Worm (Caenorhabditis elegans): ENCODE measurements around the gene K09F6.7.

Gene K09F6.7

DNA sequence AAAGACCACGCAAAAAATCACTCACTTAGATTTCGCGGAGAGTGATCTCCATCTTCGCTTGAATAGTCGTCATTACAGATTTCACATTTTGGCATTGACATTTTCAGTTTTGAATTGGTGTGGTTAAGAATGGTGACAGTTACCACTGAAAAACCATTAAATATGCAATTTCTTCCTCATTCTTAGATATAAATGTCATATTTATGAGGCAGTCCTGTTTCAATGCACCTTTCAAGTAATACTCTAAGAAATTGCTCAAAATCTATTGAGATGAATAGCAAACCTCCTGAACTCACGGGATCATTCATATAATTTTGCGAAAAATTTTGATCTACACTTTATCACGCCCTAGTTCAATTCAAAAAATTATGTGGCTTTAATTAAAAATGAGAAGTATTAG is at the start of gene K09F6.7:
TSS of gene K09F6.7 (minus strand) at position 101 of the 400 bp plus-strand sequence.
- TF ChIP-seq pag-3 (tag; optimal IDR thresholded peaks at IDR 0.05; ENCODE audit: borderline replicate concordance): no peak
- no peak for TF ChIP-seq unc-3 (GFP tag; conservative IDR thresholded peaks at IDR 0.05)
- TF ChIP-seq unc-3 (tag; optimal IDR thresholded peaks at IDR 0.05): no peak
- no peak for TF ChIP-seq ceh-18 (tag; optimal IDR thresholded peaks at IDR 0.05)
- TF ChIP-seq madf-2 (tag; optimal IDR thresholded peaks at IDR 0.05): no peak
- TF ChIP-seq tbx-2 (tag; optimal IDR thresholded peaks at IDR 0.05): no peak
- no peak for TF ChIP-seq sox-4 (tag; optimal IDR thresholded peaks at IDR 0.05)
- no peak for TF ChIP-seq Y22D7AL.16 (tag; optimal IDR thresholded peaks at IDR 0.05)
- TF ChIP-seq nhr-232 (tag; optimal IDR thresholded peaks at IDR 0.05): no peak

DNA sequence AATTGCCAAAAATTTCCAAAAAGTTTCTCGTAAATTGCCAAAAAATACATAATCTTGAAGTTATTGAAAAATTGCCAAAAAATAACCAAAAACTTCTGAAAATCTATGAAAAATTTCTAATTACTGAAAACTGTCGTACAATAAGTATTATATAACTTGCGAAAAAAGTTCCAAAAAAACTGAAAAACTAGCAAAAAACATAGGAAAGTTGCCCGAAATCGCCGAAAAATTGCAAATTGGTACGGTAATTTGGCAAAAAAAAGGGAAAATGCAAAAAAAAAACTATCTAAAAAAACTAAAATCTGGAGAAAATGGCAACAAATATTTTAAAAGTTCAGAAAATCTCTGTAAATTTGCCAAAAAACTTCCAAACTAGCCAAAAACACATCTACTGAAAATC is 49.6 kb upstream of the K09F6.7 start, which contains the start of gene enri-1:
TSS of gene enri-1 (minus strand) at position 101 of the 400 bp plus-strand sequence.
- TF ChIP-seq eyg-1 (tag; optimal IDR thresholded peaks at IDR 0.05) (no peak), zip-5 (tag; optimal IDR thresholded peaks at IDR 0.05) (no peak), sdc-2 (tag; optimal IDR thresholded peaks at IDR 0.05) (no peak), ceh-9 (tag; optimal IDR thresholded peaks at IDR 0.05) (no peak), ets-4 (tag; optimal IDR thresholded peaks at IDR 0.05) (no peak), gmeb-2 (tag; optimal IDR thresholded peaks at IDR 0.05) (no peak), K09A11.1 (tag; optimal IDR thresholded peaks at IDR 0.05; ENCODE audit: insufficient read depth) (no peak), pha-2 (tag; optimal IDR thresholded peaks at IDR 0.05) (no peak), hlh-15 (tag; optimal IDR thresholded peaks at IDR 0.05) (no peak), hlh-6 (tag; optimal IDR thresholded peaks at IDR 0.05) (no peak), nhr-11 (tag; optimal IDR thresholded peaks at IDR 0.05) (no peak), ceh-18 (tag; optimal IDR thresholded peaks at IDR 0.05) (no peak)

DNA sequence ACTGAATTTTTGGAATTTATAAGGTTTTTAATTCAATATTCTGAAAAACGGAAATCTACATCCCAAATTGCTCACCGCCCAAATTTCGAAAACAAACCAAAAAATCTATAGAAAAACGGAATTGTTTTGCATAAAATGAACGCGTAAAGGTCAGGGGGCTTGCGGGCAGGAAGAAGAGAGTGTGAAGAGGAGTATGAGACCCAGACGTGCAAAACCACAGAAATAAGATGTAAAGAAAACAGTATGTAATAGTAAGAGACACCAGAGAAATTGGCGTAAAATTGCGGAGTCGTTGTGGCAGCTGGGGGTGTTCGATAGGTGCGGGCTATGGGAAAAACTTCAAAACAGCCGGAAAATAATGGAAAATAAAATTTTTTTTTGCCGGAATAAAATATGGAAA is 49.0 kb upstream of the K09F6.7 start:
- TF ChIP-seq C08G9.2 (tag; optimal IDR thresholded peaks at IDR 0.05): no peak
- peak; percentile 28 for TF ChIP-seq nfya-1 (tag; optimal IDR thresholded peaks at IDR 0.05)
- TF ChIP-seq lin-11 (tag; optimal IDR thresholded peaks at IDR 0.05): no peak
- TF ChIP-seq elt-4 (tag; optimal IDR thresholded peaks at IDR 0.05): no peak
- no peak for TF ChIP-seq tbx-2 (tag; optimal IDR thresholded peaks at IDR 0.05)
- TF ChIP-seq ceh-45 (GFP tag; IDR thresholded peaks at IDR 0.05): no peak
- TF ChIP-seq ceh-22 (tag; optimal IDR thresholded peaks at IDR 0.05): no peak
- peak; percentile 92 for TF ChIP-seq rnt-1 (tag; optimal IDR thresholded peaks at IDR 0.05)
- no peak for TF ChIP-seq sox-4 (tag; optimal IDR thresholded peaks at IDR 0.05)
- no peak for TF ChIP-seq tbx-7 (tag; optimal IDR thresholded peaks at IDR 0.05)
- TF ChIP-seq hlh-15 (tag; optimal IDR thresholded peaks at IDR 0.05): no peak
- no peak for TF ChIP-seq hlh-8 (tag; optimal IDR thresholded peaks at IDR 0.05)
- TF ChIP-seq ceh-30 (tag; optimal IDR thresholded peaks at IDR 0.05): no peak
- TF ChIP-seq ama-1 (optimal IDR thresholded peaks at IDR 0.05): no peak
- TF ChIP-seq ceh-24 (tag; optimal IDR thresholded peaks at IDR 0.05): no peak
- TF ChIP-seq ceh-14 (tag; optimal IDR thresholded peaks at IDR 0.05): no peak
- TF ChIP-seq che-1 (tag; optimal IDR thresholded peaks at IDR 0.05): no peak

- peak; percentile 60 for TF ChIP-seq dve-1 (tag; optimal IDR thresholded peaks at IDR 0.05)
- TF ChIP-seq ceh-24 (tag; optimal IDR thresholded peaks at IDR 0.05): no peak
These were observed 44.2 kb upstream of the K09F6.7 start for ce11 chrII:2336177-2336576.

DNA sequence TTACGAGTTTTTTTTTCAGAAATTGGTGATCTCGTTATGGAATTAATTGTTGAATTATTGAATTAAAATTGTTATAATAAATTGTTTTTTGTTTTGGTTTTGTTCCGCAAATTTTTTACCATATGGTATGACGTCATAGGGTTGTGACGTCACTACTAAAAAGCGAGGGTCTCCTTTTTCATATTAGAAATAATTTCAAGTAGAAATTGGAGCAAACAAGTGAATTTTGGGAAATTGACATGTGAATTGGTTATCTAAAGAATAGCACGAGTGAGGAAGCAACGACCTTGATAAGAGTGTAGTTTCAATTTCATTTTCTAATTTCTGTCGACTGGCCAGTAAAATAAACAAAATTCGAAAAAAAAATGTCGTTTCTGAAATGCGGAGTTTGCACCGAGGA is 43.6 kb upstream of the K09F6.7 start, which contains the start of gene F43C11.7:
TSS of gene F43C11.7 (plus strand) at position 326 of the 400 bp plus-strand sequence.
- TF ChIP-seq ceh-24 (tag; optimal IDR thresholded peaks at IDR 0.05): no peak
- no peak for TF ChIP-seq pha-4 (tag; optimal IDR thresholded peaks at IDR 0.05)
- TF ChIP-seq nhr-232 (tag; optimal IDR thresholded peaks at IDR 0.05): no peak
- no peak for TF ChIP-seq ztf-16 (tag; optimal IDR thresholded peaks at IDR 0.05)
- no peak for TF ChIP-seq ceh-22 (tag; optimal IDR thresholded peaks at IDR 0.05)
- no peak for TF ChIP-seq syd-9 (tag; optimal IDR thresholded peaks at IDR 0.05)
- no peak for TF ChIP-seq K09A11.1 (tag; optimal IDR thresholded peaks at IDR 0.05; ENCODE audit: insufficient read depth)
- TF ChIP-seq ets-4 (tag; optimal IDR thresholded peaks at IDR 0.05): no peak
- no peak for TF ChIP-seq nfya-1 (tag; optimal IDR thresholded peaks at IDR 0.05)
- no peak for TF ChIP-seq ceh-9 (tag; optimal IDR thresholded peaks at IDR 0.05)
- no peak for TF ChIP-seq unc-42 (tag; optimal IDR thresholded peaks at IDR 0.05)
- no peak for TF ChIP-seq pat-9 (tag; optimal IDR thresholded peaks at IDR 0.05)
- TF ChIP-seq hlh-15 (tag; optimal IDR thresholded peaks at IDR 0.05): no peak
- no peak for TF ChIP-seq mec-3 (tag; optimal IDR thresholded peaks at IDR 0.05; ENCODE audit: borderline replicate concordance)
- TF ChIP-seq ceh-34 (tag; optimal IDR thresholded peaks at IDR 0.05): no peak
- TF ChIP-seq pha-2 (tag; optimal IDR thresholded peaks at IDR 0.05): no peak
- TF ChIP-seq pros-1 (tag; optimal IDR thresholded peaks at IDR 0.05): no peak

Data from whole organism, late embryonic.